Fruit fly (Drosophila melanogaster) whole organism, embryonic: ENCODE results near the gene CG9503.

Experiments used
- CG13775 ChIP-seq: fragments of 200-800 bp; sonication (Bioruptor generic); optimal IDR thresholded peaks from 3 replicates; lab custom pipeline; 2017; ENCODE audit warnings: missing biosample characterization, mild to moderate bottlenecking, missing genetic modification characterization
- CG1603 ChIP-seq: fragments of 200-800 bp; sonication (Bioruptor generic); optimal IDR thresholded peaks from 2 replicates; lab custom pipeline; 2019; ENCODE audit warnings: missing biosample characterization, mild to moderate bottlenecking, missing genetic modification characterization, moderate library complexity
- CG3726 ChIP-seq: fragments of 200-800 bp; sonication (Bioruptor generic); IDR thresholded peaks from 3 replicates; pipeline ENCODE4, ENCODE4 v1.3.6; 2022; ENCODE audit warnings: missing biosample characterization, missing genetic modification characterization
- CG7839 ChIP-seq: fragments of 200-800 bp; sonication (Bioruptor generic); optimal IDR thresholded peaks from 3 replicates; lab custom pipeline; 2018; ENCODE audit warnings: missing biosample characterization, mild to moderate bottlenecking, missing genetic modification characterization, moderate library complexity
- Rx ChIP-seq: fragments of 200-800 bp; sonication (Bioruptor generic); IDR thresholded peaks from 2 replicates; pipeline ENCODE4 v1.3.6; 2022; ENCODE audit warnings: missing biosample characterization, missing genetic modification characterization
- gsb ChIP-seq: fragments of 200-800 bp; sonication (Bioruptor generic); IDR thresholded peaks from 2 replicates; pipeline ENCODE4 v1.3.6; 2022; ENCODE audit warnings: missing biosample characterization, missing genetic modification characterization
- h ChIP-seq: fragments of >200 bp; optimal IDR thresholded peaks from 2 replicates; lab custom pipeline; 2017
- hbn ChIP-seq: fragments of 200-800 bp; sonication (Bioruptor generic); IDR thresholded peaks from 2 replicates; pipeline ENCODE4 v1.3.6; 2022; ENCODE audit warnings: missing biosample characterization, missing genetic modification characterization; ENCODE audit not compliant: partially characterized antibody
- phol ChIP-seq: fragments of 200-800 bp; sonication (Bioruptor generic); optimal IDR thresholded peaks from 3 replicates; lab custom pipeline; 2018; ENCODE audit warnings: missing biosample characterization, mild to moderate bottlenecking, missing genetic modification characterization, moderate library complexity

dm6 chrX:14871028-14871427, 52.3 kb downstream of the CG9503 start, which contains the start of gene CG9518:
- TF ChIP-seq CG3726 (GFP tag; lab: Robert Waterston, UW) (no peak), Rx (no peak), phol (tag; lab: Kevin White, UChicago) (no peak), hbn (GFP tag; lab: Robert Waterston, UW) (no peak), CG7839 (tag; lab: Kevin White, UChicago) (no peak), CG13775 (GFP tag; lab: Kevin White, UChicago) (no peak), CG1603 (tag; lab: Kevin White, UChicago) (no peak), h (lab: Kevin White, UChicago) (no peak), gsb (GFP tag; lab: Robert Waterston, UW) (no peak)
